Worm (Caenorhabditis elegans): ENCODE data around the gene Y102A11A.5.

DNA sequence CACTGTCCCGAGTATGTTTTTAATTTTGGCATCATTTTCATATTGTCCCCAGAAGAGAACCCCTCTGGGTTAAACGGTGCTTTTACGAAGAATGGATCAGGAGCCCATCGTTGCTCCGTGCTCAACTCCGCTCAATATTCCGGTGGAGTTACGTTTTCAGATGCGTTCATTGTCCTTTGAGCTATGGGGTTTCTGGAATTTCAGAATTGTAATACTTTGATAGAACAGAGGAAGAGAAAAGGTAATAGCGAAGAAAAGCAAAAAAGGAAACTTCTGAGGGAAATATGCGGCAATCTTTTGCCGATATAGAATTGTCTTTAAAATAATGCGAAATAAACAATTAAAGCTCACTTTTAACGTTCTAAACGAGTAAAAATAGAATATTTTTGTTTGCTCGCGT, 33.5 kb downstream of the Y102A11A.5 start, which contains the start of gene Y40A1A.3:
- TF ChIP-seq ama-1 (optimal IDR thresholded peaks at IDR 0.05) (no peak), pha-4 (tag; optimal IDR thresholded peaks at IDR 0.05) (no peak), ceh-34 (tag; optimal IDR thresholded peaks at IDR 0.05) (no peak), nfya-1 (tag; optimal IDR thresholded peaks at IDR 0.05) (no peak), fkh-6 (tag; optimal IDR thresholded peaks at IDR 0.05) (no peak), pqm-1 (tag; optimal IDR thresholded peaks at IDR 0.05) (no peak), lin-11 (tag; optimal IDR thresholded peaks at IDR 0.05) (no peak), hlh-6 (tag; optimal IDR thresholded peaks at IDR 0.05) (no peak), eyg-1 (tag; optimal IDR thresholded peaks at IDR 0.05) (no peak), pha-2 (tag; optimal IDR thresholded peaks at IDR 0.05) (no peak), fkh-10 (GFP tag; optimal IDR thresholded peaks at IDR 0.05) (no peak), dve-1 (tag; optimal IDR thresholded peaks at IDR 0.05) (no peak), rnt-1 (tag; optimal IDR thresholded peaks at IDR 0.05) (no peak), fax-1 (tag; optimal IDR thresholded peaks at IDR 0.05) (no peak)
